Worm (Caenorhabditis elegans) whole organism, early embryonic: ENCODE measurements around the gene srz-54.

ENCODE experiments used
- B0310.2 ChIP-seq: sonication (generic microtip); optimal IDR thresholded peaks from 2 replicates; lab custom pipeline; 2016; ENCODE audit warnings: mild to moderate bottlenecking, missing genetic modification characterization, missing compliant biosample characterization
- F13C5.2 ChIP-seq: sonication (generic microtip); optimal IDR thresholded peaks from 2 replicates; lab custom pipeline; 2017; ENCODE audit warnings: mild to moderate bottlenecking, missing genetic modification characterization, inconsistent platforms, missing compliant biosample characterization
- aly-1 ChIP-seq: sonication (generic microtip); optimal IDR thresholded peaks from 2 replicates; lab custom pipeline; 2016; ENCODE audit warnings: missing genetic modification characterization, missing compliant biosample characterization
- ama-1 ChIP-seq: fragments of 150-350 bp; optimal IDR thresholded peaks from 2 replicates; lab custom pipeline; 2014
- ceh-13 ChIP-seq: fragments of 200-800 bp; sonication (Bioruptor generic); optimal IDR thresholded peaks from 2 replicates; lab custom pipeline; 2018; ENCODE audit warnings: mild to moderate bottlenecking, missing genetic modification characterization, missing compliant biosample characterization
- ceh-36 ChIP-seq: sonication (generic microtip); optimal IDR thresholded peaks from 2 replicates; lab custom pipeline; 2016; ENCODE audit warnings: missing genetic modification characterization, inconsistent platforms, missing compliant biosample characterization
- ets-7 ChIP-seq: sonication (generic microtip); optimal IDR thresholded peaks from 2 replicates; lab custom pipeline; 2016; ENCODE audit warnings: missing genotype, missing genetic modification characterization, missing compliant biosample characterization
- flt-1 ChIP-seq: fragments of 200-800 bp; sonication (Bioruptor generic); IDR thresholded peaks from 2 replicates; pipeline ENCODE4 v1.3.6; 2022; ENCODE audit warnings: missing genetic modification characterization, missing compliant biosample characterization
- hmbx-1 ChIP-seq: sonication (generic microtip); optimal IDR thresholded peaks from 2 replicates; lab custom pipeline; 2016; ENCODE audit warnings: mild to moderate bottlenecking, missing genetic modification characterization, missing compliant biosample characterization
- hnd-1 ChIP-seq: sonication (generic microtip); optimal IDR thresholded peaks from 2 replicates; lab custom pipeline; 2016; ENCODE audit warnings: missing genetic modification characterization, missing compliant biosample characterization
- pes-1 ChIP-seq: fragments of 200-800 bp; sonication (Bioruptor generic); IDR thresholded peaks from 2 replicates; pipeline ENCODE4 v1.3.6; 2022; ENCODE audit warnings: missing genetic modification reagents, missing genetic modification characterization, missing compliant biosample characterization
- tbx-11 ChIP-seq: fragments of 200-800 bp; sonication (Bioruptor generic); IDR thresholded peaks from 2 replicates; pipeline ENCODE4 v1.3.6; 2022; ENCODE audit warnings: missing genetic modification characterization, missing compliant biosample characterization
- tbx-37 ChIP-seq: fragments of 200-800 bp; sonication (Bioruptor generic); conservative IDR thresholded peaks from 2 replicates; pipeline ENCODE4 v1.3.6; 2022; ENCODE audit warnings: missing genetic modification reagents, missing genetic modification characterization, missing compliant biosample characterization
- tra-4 ChIP-seq: sonication (generic microtip); optimal IDR thresholded peaks from 2 replicates; lab custom pipeline; 2017; ENCODE audit warnings: missing genetic modification characterization, missing compliant biosample characterization

- TF ChIP-seq tbx-37 (GFP tag; lab: Robert Waterston, UW) (no peak), aly-1 (tag; lab: Kevin White, UChicago) (no peak), ama-1 (lab: Kevin White, UChicago) (no peak), ets-7 (no peak), hmbx-1 (no peak), tbx-11 (GFP tag; lab: Robert Waterston, UW) (no peak), hnd-1 (tag; lab: Kevin White, UChicago) (no peak), ceh-13 (no peak), pes-1 (GFP tag; lab: Robert Waterston, UW) (no peak), F13C5.2 (tag; lab: Kevin White, UChicago) (no peak), ceh-36 (no peak), flt-1 (GFP tag; lab: Robert Waterston, UW) (no peak), tra-4 (tag; lab: Kevin White, UChicago) (no peak), B0310.2 (tag; lab: Kevin White, UChicago) (no peak)
Observed at ce11 chrV:17030430-17030829, 50.0 kb downstream of the srz-54 start.
